Fruit fly (Drosophila melanogaster) whole organism, pupa: ENCODE results near the gene CG6481.

Experiments used
- CG10348 ChIP-seq: fragments of 200-800 bp; sonication (Bioruptor generic); IDR thresholded peaks from 2 replicates; pipeline ENCODE4 v1.3.6; 2022; ENCODE audit warnings: missing biosample characterization, missing genetic modification characterization
- CG12605 ChIP-seq: fragments of 200-800 bp; sonication (Bioruptor generic); IDR thresholded peaks from 2 replicates; pipeline ENCODE4 v1.3.6; 2022; ENCODE audit warnings: missing biosample characterization, missing genetic modification characterization
- CG13204 ChIP-seq: fragments of 200-800 bp; sonication (Bioruptor generic); optimal IDR thresholded peaks from 2 replicates; lab custom pipeline; 2018; ENCODE audit warnings: missing biosample characterization, mild to moderate bottlenecking, missing genetic modification characterization, moderate library complexity
- CG14655 ChIP-seq: fragments of 200-800 bp; sonication (Bioruptor generic); optimal IDR thresholded peaks from 3 replicates; lab custom pipeline; 2017; ENCODE audit warnings: mild to moderate bottlenecking, missing biosample characterization, missing genetic modification reagents, missing genetic modification characterization
- CG15710 ChIP-seq: fragments of 200-800 bp; sonication (Bioruptor generic); optimal IDR thresholded peaks from 2 replicates; lab custom pipeline; 2018; ENCODE audit warnings: missing biosample characterization, mild to moderate bottlenecking, missing genetic modification characterization, moderate library complexity
- CG17806 ChIP-seq: fragments of 200-800 bp; sonication (Bioruptor generic); optimal IDR thresholded peaks from 2 replicates; lab custom pipeline; 2018; ENCODE audit warnings: missing biosample characterization, mild to moderate bottlenecking, missing genetic modification characterization, moderate library complexity
- CG32121 ChIP-seq: fragments of 200-800 bp; sonication (Bioruptor generic); IDR thresholded peaks from 2 replicates; pipeline ENCODE4 v1.3.6; 2022; ENCODE audit warnings: missing biosample characterization, missing genetic modification characterization
- CG34367 ChIP-seq: fragments of 200-800 bp; sonication (Bioruptor generic); optimal IDR thresholded peaks from 2 replicates; lab custom pipeline; 2018; ENCODE audit warnings: missing biosample characterization, mild to moderate bottlenecking, missing genetic modification characterization
- CG4496 ChIP-seq: fragments of 200-800 bp; sonication (Bioruptor generic); IDR thresholded peaks from 3 replicates; pipeline ENCODE4 v1.3.6; 2022; ENCODE audit warnings: missing biosample characterization, missing genetic modification characterization
- CG8159 ChIP-seq: fragments of 200-800 bp; sonication (Bioruptor generic); optimal IDR thresholded peaks from 3 replicates; lab custom pipeline; 2018; ENCODE audit warnings: missing biosample characterization, mild to moderate bottlenecking, missing genetic modification characterization, moderate library complexity
- CG8301 ChIP-seq: fragments of 200-800 bp; sonication (Bioruptor generic); optimal IDR thresholded peaks from 2 replicates; lab custom pipeline; 2018; ENCODE audit warnings: missing biosample characterization, mild to moderate bottlenecking, missing genetic modification characterization
- CG9948 ChIP-seq: fragments of 200-800 bp; sonication (Bioruptor generic); optimal IDR thresholded peaks from 2 replicates; lab custom pipeline; 2018; ENCODE audit warnings: missing biosample characterization, mild to moderate bottlenecking, missing genetic modification characterization, moderate library complexity
- D1 ChIP-seq: fragments of 200-800 bp; sonication (Bioruptor generic); optimal IDR thresholded peaks from 2 replicates; lab custom pipeline; 2018; ENCODE audit warnings: missing biosample characterization, mild to moderate bottlenecking, missing genetic modification characterization, moderate library complexity
- EcR ChIP-seq: fragments of 200-800 bp; sonication (Bioruptor generic); optimal IDR thresholded peaks from 3 replicates; lab custom pipeline; 2019; ENCODE audit warnings: missing biosample characterization, missing genetic modification characterization, mild to moderate bottlenecking, moderate library complexity, missing genetic modification reagents
- Ets98B ChIP-seq: fragments of 200-800 bp; sonication (Bioruptor generic); IDR thresholded peaks from 2 replicates; pipeline ENCODE4 v1.3.6; 2022; ENCODE audit warnings: missing biosample characterization, missing genetic modification characterization
- Pif1A ChIP-seq: fragments of 200-800 bp; sonication (Bioruptor generic); optimal IDR thresholded peaks from 3 replicates; lab custom pipeline; 2016; ENCODE audit warnings: missing biosample characterization, missing genetic modification characterization
- Pif1B ChIP-seq: fragments of 200-800 bp; sonication (Bioruptor generic); optimal IDR thresholded peaks from 3 replicates; lab custom pipeline; 2016; ENCODE audit warnings: missing biosample characterization, missing genetic modification characterization
- Snoo ChIP-seq: fragments of 200-800 bp; sonication (Bioruptor generic); optimal IDR thresholded peaks from 3 replicates; lab custom pipeline; 2017; ENCODE audit warnings: missing biosample characterization, mild to moderate bottlenecking, missing genetic modification characterization, inconsistent platforms
- fd96Ca ChIP-seq: fragments of 200-800 bp; sonication (Bioruptor generic); IDR thresholded peaks from 3 replicates; pipeline ENCODE4 v1.3.6; 2022; ENCODE audit warnings: missing biosample characterization, missing genetic modification characterization
- gl ChIP-seq: fragments of 200-800 bp; sonication (Bioruptor generic); optimal IDR thresholded peaks from 2 replicates; lab custom pipeline; 2018; ENCODE audit warnings: missing biosample characterization, mild to moderate bottlenecking, missing genetic modification characterization
- rn ChIP-seq: fragments of 200-800 bp; sonication (Bioruptor generic); IDR thresholded peaks from 2 replicates; pipeline ENCODE4 v1.3.6; 2022; ENCODE audit warnings: missing biosample characterization, missing genetic modification characterization

CG6481 gene

dm6 chrX:18528166-18528733 lies 6.0 kb upstream of the CG6481 start, which contains the start of the genes CG15042 and CG15047:
Gene CG15042 (minus strand): TSS chrX:18528266.
Gene CG15047 (plus strand): TSS chrX:18528683.
- no peak for TF ChIP-seq CG14655 (GFP tag; lab: Kevin White, UChicago)
- no peak for TF ChIP-seq CG32121
- TF ChIP-seq CG12605 (GFP tag; lab: Robert Waterston, UW), result no peak
- TF ChIP-seq EcR (GFP tag; lab: Kevin White, UChicago), result no peak
- TF ChIP-seq D1, result no peak
- no peak for TF ChIP-seq CG9948 (tag; lab: Kevin White, UChicago)
- no peak for TF ChIP-seq CG13204 (GFP tag; lab: Kevin White, UChicago)

dm6 chrX:18524594-18525266 lies 2.5 kb upstream of the CG6481 start:
- TF ChIP-seq CG34367 (tag; lab: Kevin White, UChicago) (peak; percentile 14), rn (GFP tag; lab: Robert Waterston, UW) (no peak), CG8159 (tag; lab: Kevin White, UChicago) (peak; percentile 70), CG17806 (tag; lab: Kevin White, UChicago) (peak; percentile 44), CG13204 (GFP tag; lab: Kevin White, UChicago) (no peak), CG8301 (peak; percentile 52), CG4496 (GFP tag; lab: Robert Waterston, UW) (no peak), Pif1B (GFP tag; lab: Kevin White, UChicago) (no peak), CG15710 (tag; lab: Kevin White, UChicago) (peak; percentile 49), D1 (no peak), CG14655 (GFP tag; lab: Kevin White, UChicago) (peak; percentile 66), gl (tag; lab: Kevin White, UChicago) (no peak), Ets98B (GFP tag; lab: Robert Waterston, UW) (no peak), CG9948 (tag; lab: Kevin White, UChicago) (peak; percentile 41), fd96Ca (GFP tag; lab: Robert Waterston, UW) (no peak), CG10348 (GFP tag; lab: Robert Waterston, UW) (no peak), Pif1A (peak; percentile 24), CG32121 (no peak), EcR (GFP tag; lab: Kevin White, UChicago) (no peak), Snoo (tag; lab: Kevin White, UChicago) (peak; percentile 3), CG12605 (GFP tag; lab: Robert Waterston, UW) (no peak)

dm6 chrX:18523146-18523812 lies 1.0 kb upstream of the CG6481 start:
- no peak for TF ChIP-seq fd96Ca (GFP tag; lab: Robert Waterston, UW)
- no peak for TF ChIP-seq CG32121
- TF ChIP-seq gl (tag; lab: Kevin White, UChicago), result no peak
- TF ChIP-seq CG9948 (tag; lab: Kevin White, UChicago), result no peak
- TF ChIP-seq CG15710 (tag; lab: Kevin White, UChicago), result no peak
- TF ChIP-seq CG34367 (tag; lab: Kevin White, UChicago), result no peak
- no peak for TF ChIP-seq CG10348 (GFP tag; lab: Robert Waterston, UW)
- TF ChIP-seq CG14655 (GFP tag; lab: Kevin White, UChicago), result no peak
- no peak for TF ChIP-seq rn (GFP tag; lab: Robert Waterston, UW)
- no peak for TF ChIP-seq CG8301
- TF ChIP-seq D1, result no peak

dm6 chrX:18520360-18520759 lies 1.9 kb downstream of the CG6481 start:
- TF ChIP-seq CG15710 (tag; lab: Kevin White, UChicago) (no peak), CG9948 (tag; lab: Kevin White, UChicago) (no peak), CG10348 (GFP tag; lab: Robert Waterston, UW) (no peak), fd96Ca (GFP tag; lab: Robert Waterston, UW) (no peak), gl (tag; lab: Kevin White, UChicago) (no peak), CG12605 (GFP tag; lab: Robert Waterston, UW) (no peak), CG32121 (no peak), Snoo (tag; lab: Kevin White, UChicago) (no peak), CG8159 (tag; lab: Kevin White, UChicago) (no peak), rn (GFP tag; lab: Robert Waterston, UW) (no peak)

- TF ChIP-seq CG17806 (tag; lab: Kevin White, UChicago), result no peak
- TF ChIP-seq CG13204 (GFP tag; lab: Kevin White, UChicago), result peak; percentile 48
- TF ChIP-seq gl (tag; lab: Kevin White, UChicago), result no peak
- no peak for TF ChIP-seq CG8301
- TF ChIP-seq Pif1A, result no peak
- no peak for TF ChIP-seq Pif1B (GFP tag; lab: Kevin White, UChicago)
- peak; percentile 48; the same call in 1 of the 2 replicates for TF ChIP-seq CG12605 (GFP tag; lab: Robert Waterston, UW)
- TF ChIP-seq CG9948 (tag; lab: Kevin White, UChicago), result no peak
- TF ChIP-seq CG14655 (GFP tag; lab: Kevin White, UChicago), result peak; percentile 10
- peak; percentile 64 for TF ChIP-seq Ets98B (GFP tag; lab: Robert Waterston, UW)
- TF ChIP-seq EcR (GFP tag; lab: Kevin White, UChicago), result no peak
- peak; percentile 28; the same call in 1 of the 2 replicates for TF ChIP-seq CG32121
- peak; percentile 77 for TF ChIP-seq CG4496 (GFP tag; lab: Robert Waterston, UW)
- peak; percentile 6 for TF ChIP-seq CG15710 (tag; lab: Kevin White, UChicago)
Observed at dm6 chrX:18517415-18517814, 4.8 kb downstream of the CG6481 start.
